Worm (Caenorhabditis elegans): ENCODE measurements around the gene pkc-1.
A peak's percentile ranks its signal among the peaks of the same experiment; 100 is the strongest.
"Not testable (repeated sequence)": the region's sequence is repeated elsewhere in the genome, so short reads cannot be mapped to it uniquely, and the experiment has no call there.

Gene pkc-1

ce11 chrV:12024273-12024672 is 7.7 kb downstream of the pkc-1 start (continued):
- no peak for TF ChIP-seq ztf-4 (tag; optimal IDR thresholded peaks at IDR 0.05)
- no peak for TF ChIP-seq crh-2 (tag; optimal IDR thresholded peaks at IDR 0.05)

- TF ChIP-seq F13H6.1 (tag; optimal IDR thresholded peaks at IDR 0.05): no peak
- peak; percentile 58 for TF ChIP-seq fos-1 (tag; optimal IDR thresholded peaks at IDR 0.05)
Observed at ce11 chrV:12020940-12021339, 11.0 kb downstream of the pkc-1 start.

ce11 chrV:12020026-12020425 is 11.9 kb downstream of the pkc-1 start, which contains the start of gene F10C2.3:
F10C2.3 (plus strand) TSS chrV:12020326.
- TF ChIP-seq mdl-1, lin-11, gmeb-1 (tag; optimal IDR thresholded peaks at IDR 0.05): not testable (repeated sequence)

- TF ChIP-seq blmp-1 (tag; optimal IDR thresholded peaks at IDR 0.05; ENCODE audit: insufficient read depth) (no peak), mdl-1 (tag; optimal IDR thresholded peaks at IDR 0.05) (no peak), zag-1 (tag; optimal IDR thresholded peaks at IDR 0.05) (no peak), lin-13 (GFP tag; optimal IDR thresholded peaks at IDR 0.05) (no peak), sma-9 (GFP tag; optimal IDR thresholded peaks at IDR 0.05) (no peak), sma-9 (tag; optimal IDR thresholded peaks at IDR 0.05) (no peak), nhr-10 (tag; optimal IDR thresholded peaks at IDR 0.05) (no peak), ceh-82 (tag; optimal IDR thresholded peaks at IDR 0.05) (no peak)
Observed at ce11 chrV:12013298-12013697, 18.7 kb downstream of the pkc-1 start, which contains the start of gene add-2. add-2 (minus strand) TSS chrV:12013406.

- TF ChIP-seq sma-9 (GFP tag; optimal IDR thresholded peaks at IDR 0.05) (peak; percentile 11), sma-9 (tag; optimal IDR thresholded peaks at IDR 0.05) (no peak), fos-1 (tag; optimal IDR thresholded peaks at IDR 0.05) (peak; percentile 20), nhr-21 (tag; optimal IDR thresholded peaks at IDR 0.05) (no peak), blmp-1 (tag; optimal IDR thresholded peaks at IDR 0.05; ENCODE audit: insufficient read depth) (peak; percentile 95)
Observed at ce11 chrV:12011686-12012085, 20.3 kb downstream of the pkc-1 start.

- no peak for TF ChIP-seq nhr-21 (tag; optimal IDR thresholded peaks at IDR 0.05)
- no peak for TF ChIP-seq nhr-77 (tag; optimal IDR thresholded peaks at IDR 0.05)
- no peak for TF ChIP-seq unc-62 (GFP tag; optimal IDR thresholded peaks at IDR 0.05)
- TF ChIP-seq snpc-4 (tag; optimal IDR thresholded peaks at IDR 0.05): no peak
- no peak for TF ChIP-seq aly-2 (tag; optimal IDR thresholded peaks at IDR 0.05)
- TF ChIP-seq R02D3.7 (tag; optimal IDR thresholded peaks at IDR 0.05): no peak
- no peak for TF ChIP-seq sma-9 (GFP tag; optimal IDR thresholded peaks at IDR 0.05)
- no peak for TF ChIP-seq sma-9 (tag; optimal IDR thresholded peaks at IDR 0.05)
- no peak for TF ChIP-seq nhr-10 (tag; optimal IDR thresholded peaks at IDR 0.05)
- no peak for TF ChIP-seq ztf-1 (GFP tag; conservative IDR thresholded peaks at IDR 0.05)
- TF ChIP-seq unc-39 (tag; optimal IDR thresholded peaks at IDR 0.05): no peak
- no peak for TF ChIP-seq mab-5 (tag; optimal IDR thresholded peaks at IDR 0.05)
- no peak for TF ChIP-seq sma-3 (GFP tag; optimal IDR thresholded peaks at IDR 0.05)
- no peak for TF ChIP-seq lin-11 (tag; optimal IDR thresholded peaks at IDR 0.05)
- TF ChIP-seq egl-27 (tag; optimal IDR thresholded peaks at IDR 0.05): no peak
- TF ChIP-seq nhr-6 (tag; optimal IDR thresholded peaks at IDR 0.05): no peak
- no peak for TF ChIP-seq skn-1 (tag; optimal IDR thresholded peaks at IDR 0.05)
- no peak for TF ChIP-seq zag-1 (tag; optimal IDR thresholded peaks at IDR 0.05)
- no peak for TF ChIP-seq sem-4 (tag; optimal IDR thresholded peaks at IDR 0.05)
Observed at ce11 chrV:12006495-12006894, 25.5 kb downstream of the pkc-1 start, which contains the start of gene F57F5.3. F57F5.3 (minus strand) TSS chrV:12006595.

- peak; percentile 38 for TF ChIP-seq crh-2 (tag; optimal IDR thresholded peaks at IDR 0.05)
- TF ChIP-seq F13H6.1 (tag; optimal IDR thresholded peaks at IDR 0.05): no peak
- peak; percentile 38 for TF ChIP-seq lin-13 (GFP tag; optimal IDR thresholded peaks at IDR 0.05)
- no peak for TF ChIP-seq mdl-1 (tag; optimal IDR thresholded peaks at IDR 0.05)
- no peak for TF ChIP-seq nhr-11 (tag; optimal IDR thresholded peaks at IDR 0.05)
- no peak for TF ChIP-seq mab-5 (tag; optimal IDR thresholded peaks at IDR 0.05)
- peak; percentile 9 for TF ChIP-seq gmeb-1 (tag; optimal IDR thresholded peaks at IDR 0.05)
- no peak for TF ChIP-seq nhr-23 (tag; optimal IDR thresholded peaks at IDR 0.05)
- no peak for TF ChIP-seq zag-1 (tag; optimal IDR thresholded peaks at IDR 0.05)
- TF ChIP-seq nhr-6 (tag; optimal IDR thresholded peaks at IDR 0.05): no peak
- peak; percentile 16 for TF ChIP-seq fos-1 (tag; optimal IDR thresholded peaks at IDR 0.05)
Observed at ce11 chrV:12004501-12004940, 27.4 kb downstream of the pkc-1 start.

All from whole organism, L2 larva.